Worm (Caenorhabditis elegans): ENCODE measurements around the gene ZK637.4.

DNA sequence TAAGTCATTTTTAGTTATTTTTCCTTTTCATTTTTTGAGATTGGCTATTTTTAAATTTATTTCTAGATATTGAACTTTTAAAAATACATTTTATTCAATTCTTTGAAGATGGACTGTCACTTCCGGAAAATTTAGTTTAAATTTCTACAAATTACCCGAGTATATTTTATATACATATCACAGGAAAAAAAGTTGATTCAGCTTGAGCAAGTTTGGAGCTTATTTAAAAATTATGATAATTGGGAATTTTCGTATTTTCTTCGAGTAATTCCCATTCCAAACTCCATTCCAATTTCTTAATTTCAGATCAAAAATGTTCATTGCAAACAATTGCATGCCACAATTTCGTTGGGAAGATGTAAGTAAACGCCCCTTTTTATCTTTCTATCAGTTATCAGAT, 36.2 kb downstream of the ZK637.4 start, which contains the start of gene arrd-15:
- TF ChIP-seq him-1 (tag; optimal IDR thresholded peaks at IDR 0.05) (no peak), zim-3 (tag; optimal IDR thresholded peaks at IDR 0.05) (no peak)
